Fruit fly (Drosophila melanogaster): ENCODE measurements around the gene nau.

The nau gene

DNA sequence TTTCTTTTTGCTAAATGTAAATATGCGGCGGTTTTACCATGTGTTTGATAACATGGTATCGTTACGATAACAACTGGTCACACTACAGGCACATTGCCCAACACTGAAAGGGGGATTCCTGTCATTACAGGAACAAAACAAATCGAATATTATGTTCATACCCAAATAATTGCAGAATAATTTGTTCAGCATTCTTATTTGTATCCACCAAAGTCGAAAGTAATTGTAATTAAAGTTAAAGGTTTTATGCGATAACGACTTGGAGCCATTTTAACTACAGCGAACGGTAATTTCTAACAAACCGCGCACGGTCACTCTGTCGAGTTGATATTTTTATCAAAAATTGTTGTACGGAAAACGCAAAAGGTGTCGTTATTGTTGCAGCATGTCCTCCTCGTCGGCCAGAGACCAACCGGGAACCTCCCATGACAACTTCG is 49.3 kb upstream of the nau start, which contains the start of the genes CG10214 and CG10375 (continued):
- TF ChIP-seq CG12219 (GFP tag; optimal IDR thresholded peaks at IDR 0.05) (peak; percentile 27), Vsx1 (GFP tag; optimal IDR thresholded peaks at IDR 0.05) (no peak), D (optimal IDR thresholded peaks at IDR 0.05) (no peak), D (GFP tag; optimal IDR thresholded peaks at IDR 0.05) (no peak), CG2678 (tag; optimal IDR thresholded peaks at IDR 0.05) (peak; percentile 74), CG6654 (GFP tag; optimal IDR thresholded peaks at IDR 0.05) (no peak), onecut (GFP tag; IDR thresholded peaks at IDR 0.05) (no peak), CG10267 (tag; optimal IDR thresholded peaks at IDR 0.05) (peak; percentile 99), hkb (optimal IDR thresholded peaks at IDR 0.05) (peak; percentile 49), hkb (GFP tag; IDR thresholded peaks at IDR 0.05) (peak; percentile 68), lov (optimal IDR thresholded peaks at IDR 0.05) (no peak), lov (GFP tag; IDR thresholded peaks at IDR 0.05) (peak; percentile 74; the same call in 1 of the 3 replicates), p53 (GFP tag; optimal IDR thresholded peaks at IDR 0.05) (peak; percentile 48), D19B (GFP tag; optimal IDR thresholded peaks at IDR 0.05) (peak; percentile 27), peb (GFP tag; IDR thresholded peaks at IDR 0.05) (no peak), CG17359 (tag; optimal IDR thresholded peaks at IDR 0.05) (peak; percentile 67), mirr (GFP tag; optimal IDR thresholded peaks at IDR 0.05) (peak; percentile 57), maf-S (GFP tag; optimal IDR thresholded peaks at IDR 0.05) (peak; percentile 74), CTCF (GFP tag; optimal IDR thresholded peaks at IDR 0.05) (peak; percentile 41), toy (GFP tag; IDR thresholded peaks at IDR 0.05) (no peak), gcm (GFP tag; optimal IDR thresholded peaks at IDR 0.05) (peak; percentile 41), CG18262 (tag; optimal IDR thresholded peaks at IDR 0.05) (peak; percentile 64), CG8089 (GFP tag; optimal IDR thresholded peaks at IDR 0.05) (peak; percentile 67), CG6689 (GFP tag; IDR thresholded peaks at IDR 0.05) (peak; percentile 63), CG8924 (tag; optimal IDR thresholded peaks at IDR 0.05) (peak; percentile 72), insv (GFP tag; optimal IDR thresholded peaks at IDR 0.05) (peak in 1 of 2 experiments; percentile 45), Hmx (GFP tag; optimal IDR thresholded peaks at IDR 0.05) (peak; percentile 46), unpg (GFP tag; optimal IDR thresholded peaks at IDR 0.05) (peak; percentile 76), her (GFP tag; optimal IDR thresholded peaks at IDR 0.05) (peak; percentile 82), vnd (GFP tag; IDR thresholded peaks at IDR 0.05; ENCODE audit: partially characterized antibody) (no peak), Meics (GFP tag; optimal IDR thresholded peaks at IDR 0.05) (peak; percentile 76), jing (GFP tag; optimal IDR thresholded peaks at IDR 0.05) (no peak), gem (tag; optimal IDR thresholded peaks at IDR 0.05) (peak; percentile 78), pnt (GFP tag; optimal IDR thresholded peaks at IDR 0.05) (peak; percentile 54), Ravus (GFP tag; IDR thresholded peaks at IDR 0.05) (no peak), CG7786 (GFP tag; optimal IDR thresholded peaks at IDR 0.05) (peak; percentile 81), az2 (GFP tag; optimal IDR thresholded peaks at IDR 0.05) (peak; percentile 70), corto (GFP tag; optimal IDR thresholded peaks at IDR 0.05) (no peak), kah (GFP tag; optimal IDR thresholded peaks at IDR 0.05) (no peak), sr (GFP tag; IDR thresholded peaks at IDR 0.05) (no peak), Hey (tag; optimal IDR thresholded peaks at IDR 0.05) (no peak), stwl (tag; optimal IDR thresholded peaks at IDR 0.05) (peak; percentile 88), amos (GFP tag; IDR thresholded peaks at IDR 0.05; ENCODE audit: partially characterized antibody) (peak; percentile 33; the same call in 1 of the 2 replicates), Nf-YB (GFP tag; optimal IDR thresholded peaks at IDR 0.05) (peak; percentile 44), E2f1 (GFP tag; IDR thresholded peaks at IDR 0.05) (peak; percentile 71), Med (GFP tag) (peak; percentile 98), gsb (GFP tag; IDR thresholded peaks at IDR 0.05) (no peak), CG16813 (GFP tag; IDR thresholded peaks at IDR 0.05; ENCODE audit: partially characterized antibody) (peak; percentile 50), Bgb (GFP tag; IDR thresholded peaks at IDR 0.05; ENCODE audit: partially characterized antibody) (no peak; the same call in 1 of the 2 replicates), CG4707 (GFP tag; optimal IDR thresholded peaks at IDR 0.05) (peak; percentile 17), CG7839 (tag; optimal IDR thresholded peaks at IDR 0.05) (peak; percentile 71), ind (GFP tag; optimal IDR thresholded peaks at IDR 0.05) (peak; percentile 80)
